Fruit fly (Drosophila melanogaster) whole organism, wandering third instar larva: ENCODE measurements around the gene CG42833.

ENCODE experiments used
- Abd-B ChIP-seq: fragments of >200 bp; optimal IDR thresholded peaks from 2 replicates; lab custom pipeline; 2017; ENCODE audit warnings: missing biosample characterization, missing genetic modification characterization
- CG32264 ChIP-seq: fragments of 200-800 bp; sonication (Bioruptor generic); optimal IDR thresholded peaks from 2 replicates; lab custom pipeline; 2016; ENCODE audit warnings: missing biosample characterization, missing genetic modification characterization
- CG9705 ChIP-seq: fragments of 200-800 bp; sonication (Bioruptor generic); optimal IDR thresholded peaks from 2 replicates; lab custom pipeline; 2018; ENCODE audit warnings: missing biosample characterization, mild to moderate bottlenecking, missing genetic modification characterization
- CrebA ChIP-seq: fragments of 200-800 bp; sonication (Bioruptor generic); optimal IDR thresholded peaks from 2 replicates; lab custom pipeline; 2016; ENCODE audit warnings: missing biosample characterization, mild to moderate bottlenecking, missing genetic modification characterization, borderline replicate concordance
- Dfd ChIP-seq: fragments of >200 bp; optimal IDR thresholded peaks from 2 replicates; lab custom pipeline; 2017; ENCODE audit warnings: missing biosample characterization, missing genetic modification characterization
- Dif ChIP-seq: fragments of 200-275, 200-300 bp; sonication (Bioruptor generic); optimal IDR thresholded peaks from 2 replicates; lab custom pipeline; 2018; ENCODE audit warnings: missing biosample characterization, missing genetic modification characterization; ENCODE audit not compliant: partially characterized antibody
- GATAd ChIP-seq: sonication (Bioruptor generic); optimal IDR thresholded peaks from 2 replicates; lab custom pipeline; 2016; ENCODE audit warnings: missing biosample characterization, missing genetic modification characterization
- HLH106 ChIP-seq: fragments of 200-800 bp; optimal IDR thresholded peaks from 3 replicates; lab custom pipeline; 2019; ENCODE audit warnings: missing biosample characterization, mild to moderate bottlenecking, missing genetic modification characterization, moderate library complexity
- Hnf4 ChIP-seq: fragments of 200-800 bp; sonication (Bioruptor generic); optimal IDR thresholded peaks from 2 replicates; lab custom pipeline; 2016; ENCODE audit warnings: missing biosample characterization, mild to moderate bottlenecking, missing genetic modification characterization
- Hr78 ChIP-seq: fragments of >200 bp; optimal IDR thresholded peaks from 2 replicates; lab custom pipeline; 2017; ENCODE audit warnings: missing biosample characterization, missing genetic modification characterization
- Hr83 ChIP-seq: fragments of 200-300 bp; sonication (Bioruptor generic); optimal IDR thresholded peaks from 2 replicates; lab custom pipeline; 2016; ENCODE audit warnings: missing biosample characterization, mild to moderate bottlenecking, missing genetic modification characterization, moderate library complexity; ENCODE audit not compliant: poor library complexity, severe bottlenecking
- Jra ChIP-seq: sonication (Bioruptor generic); optimal IDR thresholded peaks from 2 replicates; lab custom pipeline; 2016; ENCODE audit warnings: missing biosample characterization, missing genetic modification characterization
- Mio ChIP-seq: sonication (Bioruptor generic); optimal IDR thresholded peaks from 2 replicates; lab custom pipeline; 2016; ENCODE audit warnings: missing biosample characterization, missing genetic modification characterization
- Myc ChIP-seq: fragments of >200 bp; optimal IDR thresholded peaks from 2 replicates; lab custom pipeline; 2017
- N ChIP-seq: fragments of >200 bp; optimal IDR thresholded peaks from 2 replicates; lab custom pipeline; 2018; ENCODE audit warnings: missing biosample characterization, missing external identifiers, missing genetic modification characterization
- OdsH ChIP-seq: fragments of 200-800 bp; sonication (Bioruptor generic); optimal IDR thresholded peaks from 2 replicates; lab custom pipeline; 2016; ENCODE audit warnings: missing biosample characterization, mild to moderate bottlenecking, missing genetic modification characterization
- Rel ChIP-seq, 2 experiments: fragments of 200-800 bp; sonication (Bioruptor generic) in 1 of 2; optimal IDR thresholded peaks; 2 replicates in 1 of 2; 3 replicates in 1 of 2; lab custom pipeline; 2016 to 2019; ENCODE audit warnings: mild to moderate bottlenecking in 2 of 2, missing biosample characterization in 2 of 2, missing genetic modification characterization in 2 of 2, moderate library complexity in 1 of 2
- Sp1 ChIP-seq: fragments of 200-800 bp; sonication (Bioruptor generic); optimal IDR thresholded peaks from 3 replicates; lab custom pipeline; 2019; ENCODE audit warnings: missing biosample characterization, mild to moderate bottlenecking, missing genetic modification characterization, moderate library complexity
- Vsx2 ChIP-seq: fragments of 200-300, 225-300 bp; sonication (Bioruptor generic); optimal IDR thresholded peaks from 2 replicates; lab custom pipeline; 2018; ENCODE audit warnings: missing biosample characterization, missing genetic modification characterization; ENCODE audit not compliant: partially characterized antibody
- br ChIP-seq: fragments of 200-800 bp; sonication (Bioruptor generic); optimal IDR thresholded peaks from 2 replicates; lab custom pipeline; 2016; ENCODE audit warnings: missing biosample characterization, missing genetic modification characterization
- brk ChIP-seq: fragments of 200-800 bp; sonication (Bioruptor generic); optimal IDR thresholded peaks from 2 replicates; lab custom pipeline; 2016; ENCODE audit warnings: missing biosample characterization, mild to moderate bottlenecking, missing genetic modification characterization
- dl ChIP-seq, 2 experiments: fragments of 175-275, 200-275 bp in 1 of 2; fragments of 200-275 bp in 1 of 2; sonication (Bioruptor generic); optimal IDR thresholded peaks; lab custom pipeline; 2018; ENCODE audit warnings: mild to moderate bottlenecking in 2 of 2, missing biosample characterization in 2 of 2, missing genetic modification characterization in 2 of 2, moderate library complexity in 2 of 2; ENCODE audit not compliant: partially characterized antibody in 2 of 2, insufficient read depth in 1 of 2
- dmrt93B ChIP-seq: fragments of 200-800 bp; sonication (Bioruptor generic); optimal IDR thresholded peaks from 2 replicates; lab custom pipeline; 2018; ENCODE audit warnings: missing biosample characterization, mild to moderate bottlenecking, missing genetic modification characterization
- dsf ChIP-seq: sonication (Bioruptor generic); optimal IDR thresholded peaks from 2 replicates; lab custom pipeline; 2016; ENCODE audit warnings: missing biosample characterization, missing genetic modification characterization, borderline replicate concordance
- ey ChIP-seq: fragments of 200-800 bp; sonication (Bioruptor generic); optimal IDR thresholded peaks from 2 replicates; lab custom pipeline; 2016; ENCODE audit warnings: missing biosample characterization, missing genetic modification characterization
- foxo ChIP-seq, 2 experiments: fragments of 200-800 bp; sonication (Bioruptor generic); optimal IDR thresholded peaks; 2 replicates in 1 of 2; 3 replicates in 1 of 2; lab custom pipeline; 2016 to 2017; ENCODE audit warnings: missing biosample characterization in 2 of 2, missing genetic modification characterization in 2 of 2
- fru ChIP-seq: fragments of 200-800 bp; sonication (Bioruptor generic); optimal IDR thresholded peaks from 3 replicates; lab custom pipeline; 2016; ENCODE audit warnings: missing biosample characterization, mild to moderate bottlenecking, missing genetic modification characterization
- h ChIP-seq: fragments of 200-800 bp; sonication (Bioruptor generic); optimal IDR thresholded peaks from 3 replicates; lab custom pipeline; 2016; ENCODE audit warnings: missing biosample characterization, mild to moderate bottlenecking, missing genetic modification characterization
- jim ChIP-seq: fragments of 175-275, 200-325 bp; sonication (Bioruptor generic); optimal IDR thresholded peaks from 2 replicates; lab custom pipeline; 2016; ENCODE audit warnings: missing biosample characterization, mild to moderate bottlenecking, missing genetic modification characterization
- lola ChIP-seq: fragments of >200 bp; optimal IDR thresholded peaks from 2 replicates; lab custom pipeline; 2017; ENCODE audit warnings: missing biosample characterization, missing genetic modification characterization
- pan ChIP-seq: fragments of >200 bp; optimal IDR thresholded peaks from 2 replicates; lab custom pipeline; 2017
- psq ChIP-seq: fragments of 200-800 bp; sonication (Bioruptor generic); optimal IDR thresholded peaks from 3 replicates; lab custom pipeline; 2017; ENCODE audit warnings: missing biosample characterization, mild to moderate bottlenecking, missing genetic modification characterization, moderate library complexity
- rgr ChIP-seq: fragments of 200-800 bp; sonication (Bioruptor generic); optimal IDR thresholded peaks from 3 replicates; lab custom pipeline; 2016; ENCODE audit warnings: missing biosample characterization, mild to moderate bottlenecking, missing genetic modification characterization
- sage ChIP-seq: fragments of 200-800 bp; sonication (Bioruptor generic); optimal IDR thresholded peaks from 2 replicates; lab custom pipeline; 2016; ENCODE audit warnings: missing biosample characterization, mild to moderate bottlenecking, missing genetic modification characterization
- sv ChIP-seq: fragments of 200-800 bp; sonication (Bioruptor generic); optimal IDR thresholded peaks from 3 replicates; lab custom pipeline; 2016; ENCODE audit warnings: missing biosample characterization, missing genetic modification characterization
- tai ChIP-seq: sonication (Bioruptor generic); optimal IDR thresholded peaks from 2 replicates; lab custom pipeline; 2016; ENCODE audit warnings: missing biosample characterization, missing genetic modification characterization
- usp ChIP-seq: fragments of >200 bp; optimal IDR thresholded peaks from 2 replicates; lab custom pipeline; 2017; ENCODE audit warnings: missing biosample characterization, missing genetic modification characterization
- woc ChIP-seq: sonication (Bioruptor generic); optimal IDR thresholded peaks from 2 replicates; lab custom pipeline; 2016; ENCODE audit warnings: missing biosample characterization, mild to moderate bottlenecking, missing genetic modification characterization

CG42833 gene

DNA sequence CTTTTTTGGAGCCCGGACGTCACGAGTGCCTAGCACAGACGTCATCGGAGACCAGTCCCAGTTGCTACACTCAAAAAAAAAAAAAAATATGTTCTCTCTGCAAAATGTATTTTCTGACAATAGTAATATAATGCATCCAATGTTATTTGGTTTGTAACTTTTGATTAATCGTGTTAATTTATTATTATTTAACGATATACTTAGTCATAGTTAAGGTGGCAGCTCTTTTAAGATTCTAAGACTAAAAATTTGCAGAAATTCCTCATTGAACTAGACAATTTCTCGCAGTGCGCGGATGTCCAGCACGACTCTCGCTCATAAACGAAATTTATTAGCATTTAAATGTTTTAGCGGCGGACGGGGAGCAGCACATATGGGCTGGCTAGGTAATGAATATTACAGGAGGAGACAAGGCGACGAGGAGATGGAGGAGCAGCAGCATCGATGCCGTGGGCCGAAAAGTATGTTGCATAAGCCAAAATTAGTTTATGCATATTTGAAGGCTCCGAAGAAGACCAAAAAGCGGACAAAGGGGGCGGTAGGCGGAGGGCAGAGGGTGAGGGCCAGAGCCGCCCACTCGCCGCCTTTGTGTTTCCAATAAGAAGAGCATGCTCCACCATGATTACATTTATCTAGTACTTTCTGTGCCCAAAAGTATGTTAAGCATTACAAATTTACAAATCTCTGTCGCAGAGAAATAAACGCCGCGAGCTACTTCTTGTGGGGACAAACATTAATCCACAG, 16.4 kb upstream of the CG42833 start (continued):
- TF ChIP-seq Jra (GFP tag; lab: Kevin White, UChicago) (no peak), dmrt93B (peak; percentile 12), Vsx2 (GFP tag; lab: Kevin White, UChicago) (no peak)

- no peak for TF ChIP-seq Hr78 (GFP tag; lab: Kevin White, UChicago)
- peak; percentile 50 for TF ChIP-seq sv (GFP tag; lab: Kevin White, UChicago)
- TF ChIP-seq fru (GFP tag; lab: Kevin White, UChicago) = peak; percentile 12
- TF ChIP-seq HLH106 (tag; lab: Kevin White, UChicago) = no peak
- no peak for TF ChIP-seq CG9705 (GFP tag; lab: Kevin White, UChicago)
- peak; percentile 67 for TF ChIP-seq OdsH (GFP tag; lab: Kevin White, UChicago)
- no peak for TF ChIP-seq sage (GFP tag; lab: Kevin White, UChicago)
- TF ChIP-seq Sp1 (GFP tag; lab: Kevin White, UChicago) = peak; percentile 39
- peak; percentile 53 for TF ChIP-seq rgr (GFP tag; lab: Kevin White, UChicago)
- no peak for TF ChIP-seq GATAd (GFP tag; lab: Kevin White, UChicago)
- TF ChIP-seq Dif = peak; percentile 49
- no peak for TF ChIP-seq dl (GFP tag; optimal IDR thresholded peaks at IDR 0.05; lab: Kevin White, UChicago; ENCODE audit: insufficient read depth in 1 of 2, partially characterized antibody in 2 of 2)
- no peak for TF ChIP-seq woc (GFP tag; lab: Kevin White, UChicago)
- TF ChIP-seq Dfd = no peak
- TF ChIP-seq Hnf4 = no peak
- peak in 1 of 2 experiments; percentile 19 for TF ChIP-seq foxo (GFP tag; optimal IDR thresholded peaks at IDR 0.05; lab: Kevin White, UChicago)
- peak; percentile 32 for TF ChIP-seq br
- no peak for TF ChIP-seq CrebA (GFP tag; lab: Kevin White, UChicago)
- peak; percentile 26 for TF ChIP-seq h (GFP tag; lab: Kevin White, UChicago)
- TF ChIP-seq Myc (lab: Kevin White, UChicago) = no peak
- TF ChIP-seq Jra (GFP tag; lab: Kevin White, UChicago) = no peak
- no peak for TF ChIP-seq Vsx2 (GFP tag; lab: Kevin White, UChicago)
- no peak for TF ChIP-seq CG32264 (GFP tag; lab: Kevin White, UChicago)
- no peak for TF ChIP-seq brk
- TF ChIP-seq dmrt93B = no peak
- TF ChIP-seq psq (GFP tag; lab: Kevin White, UChicago) = peak; percentile 9
- TF ChIP-seq ey = peak; percentile 50
- no peak for TF ChIP-seq Abd-B (GFP tag; lab: Kevin White, UChicago)
- peak; percentile 8 for TF ChIP-seq dsf (GFP tag; lab: Kevin White, UChicago)
- no peak for TF ChIP-seq jim (GFP tag; lab: Kevin White, UChicago)
- no peak for TF ChIP-seq lola
- TF ChIP-seq usp (GFP tag; lab: Kevin White, UChicago) = no peak
- TF ChIP-seq Hr83 (GFP tag; lab: Kevin White, UChicago) = no peak
- TF ChIP-seq Rel (GFP tag; optimal IDR thresholded peaks at IDR 0.05; lab: Kevin White, UChicago) = no peak
- TF ChIP-seq Rel (tag; optimal IDR thresholded peaks at IDR 0.05; lab: Kevin White, UChicago) = no peak
- peak; percentile 64 for TF ChIP-seq tai (GFP tag; lab: Kevin White, UChicago)
- no peak for TF ChIP-seq Mio (GFP tag; lab: Kevin White, UChicago)
- TF ChIP-seq pan (lab: Kevin White, UChicago) = no peak
- TF ChIP-seq N (GFP tag; lab: Kevin White, UChicago) = no peak
These were observed 14.6 kb upstream of the CG42833 start for dm6 chr3L:20185206-20185868.
